Fruit fly (Drosophila melanogaster) whole organism, embryonic: ENCODE measurements around the gene CG17768.

Source experiments
- Atf6 ChIP-seq: fragments of 200-800 bp; sonication (Bioruptor generic); IDR thresholded peaks from 2 replicates; pipeline ENCODE4 v1.3.6; 2022; ENCODE audit warnings: missing biosample characterization, missing genetic modification characterization
- C15 ChIP-seq: fragments of 200-800 bp; sonication (Bioruptor generic); IDR thresholded peaks from 3 replicates; pipeline ENCODE4 v1.3.6; 2022; ENCODE audit warnings: missing biosample characterization, missing genetic modification characterization
- CG11695 ChIP-seq: fragments of 200-800 bp; sonication (Bioruptor generic); IDR thresholded peaks from 3 replicates; pipeline ENCODE4 v1.3.6; 2022; ENCODE audit warnings: missing biosample characterization, missing genetic modification characterization
- CG12219 ChIP-seq: fragments of 200-800 bp; sonication (Bioruptor generic); optimal IDR thresholded peaks from 3 replicates; lab custom pipeline; 2018; ENCODE audit warnings: missing biosample characterization, mild to moderate bottlenecking, missing genetic modification characterization
- CG13894 ChIP-seq: fragments of 200-800 bp; sonication (Bioruptor generic); optimal IDR thresholded peaks from 3 replicates; lab custom pipeline; 2018; ENCODE audit warnings: missing biosample characterization, mild to moderate bottlenecking, missing genetic modification characterization, moderate library complexity
- CG15073 ChIP-seq: fragments of 200-800 bp; sonication (Bioruptor generic); optimal IDR thresholded peaks from 2 replicates; lab custom pipeline; 2016; ENCODE audit warnings: missing biosample characterization, missing genetic modification characterization
- CG15269 ChIP-seq: fragments of 200-800 bp; sonication (Bioruptor generic); optimal IDR thresholded peaks from 2 replicates; lab custom pipeline; 2018; ENCODE audit warnings: missing biosample characterization, mild to moderate bottlenecking, missing genetic modification characterization, moderate library complexity
- CG2120 ChIP-seq: fragments of 200-800 bp; sonication (Bioruptor generic); optimal IDR thresholded peaks from 3 replicates; lab custom pipeline; 2016; ENCODE audit warnings: missing biosample characterization, missing genetic modification characterization
- CG31441 ChIP-seq: fragments of 200-800 bp; sonication (Bioruptor generic); IDR thresholded peaks from 2 replicates; pipeline ENCODE4 v1.3.6; 2022; ENCODE audit warnings: missing biosample characterization, missing genetic modification characterization
- CG3281 ChIP-seq: fragments of 200-800 bp; sonication (Bioruptor generic); optimal IDR thresholded peaks from 3 replicates; lab custom pipeline; 2017; ENCODE audit warnings: missing biosample characterization, mild to moderate bottlenecking, missing genetic modification characterization
- CG34224 ChIP-seq: fragments of 200-800 bp; sonication (Bioruptor generic); IDR thresholded peaks from 3 replicates; pipeline ENCODE4 v1.3.6; 2022; ENCODE audit warnings: missing biosample characterization, missing genetic modification characterization; ENCODE audit not compliant: partially characterized antibody
- CG3838 ChIP-seq: fragments of 200-800 bp; sonication (Bioruptor generic); optimal IDR thresholded peaks from 3 replicates; lab custom pipeline; 2016; ENCODE audit warnings: missing biosample characterization, missing genetic modification characterization
- CG42726 ChIP-seq: fragments of 200-800 bp; sonication (Bioruptor generic); IDR thresholded peaks from 2 replicates; pipeline ENCODE4 v1.3.6; 2022; ENCODE audit warnings: missing biosample characterization, missing genetic modification characterization; ENCODE audit not compliant: partially characterized antibody
- CG4282 ChIP-seq: fragments of 200-800 bp; sonication (Bioruptor generic); optimal IDR thresholded peaks from 2 replicates; lab custom pipeline; 2016; ENCODE audit warnings: missing biosample characterization, missing genetic modification characterization
- CG4820 ChIP-seq: fragments of 200-800 bp; sonication (Bioruptor generic); optimal IDR thresholded peaks from 3 replicates; lab custom pipeline; 2016; ENCODE audit warnings: missing biosample characterization, missing genetic modification characterization
- CG6272 ChIP-seq: fragments of 200-800 bp; sonication (Bioruptor generic); IDR thresholded peaks from 2 replicates; pipeline ENCODE4 v1.3.6; 2022; ENCODE audit warnings: missing biosample characterization, missing genetic modification characterization
- CG6654 ChIP-seq: fragments of 200-800 bp; sonication (Bioruptor generic); optimal IDR thresholded peaks from 2 replicates; lab custom pipeline; 2017; ENCODE audit warnings: missing biosample characterization, mild to moderate bottlenecking, missing genetic modification characterization
- CG6765 ChIP-seq: fragments of 200-800 bp; sonication (Bioruptor generic); optimal IDR thresholded peaks from 3 replicates; lab custom pipeline; 2017; ENCODE audit warnings: missing biosample characterization, mild to moderate bottlenecking, missing genetic modification characterization
- CG7372 ChIP-seq: fragments of 200-800 bp; sonication (Bioruptor generic); IDR thresholded peaks from 2 replicates; pipeline ENCODE4 v1.3.6; 2022; ENCODE audit warnings: missing biosample characterization, missing genetic modification characterization
- CG7839 ChIP-seq: fragments of 200-800 bp; sonication (Bioruptor generic); optimal IDR thresholded peaks from 3 replicates; lab custom pipeline; 2018; ENCODE audit warnings: missing biosample characterization, mild to moderate bottlenecking, missing genetic modification characterization, moderate library complexity
- D ChIP-seq, 2 experiments: fragments of 200-800 bp in 1 of 2; fragments of >200 bp in 1 of 2; sonication (Bioruptor generic) in 1 of 2; optimal IDR thresholded peaks; 2 replicates in 1 of 2; 3 replicates in 1 of 2; lab custom pipeline; 2017; ENCODE audit warnings: mild to moderate bottlenecking in 1 of 2, missing biosample characterization in 1 of 2, missing genetic modification characterization in 1 of 2, missing genetic modification reagents in 1 of 2
- Dfd ChIP-seq, 2 experiments: fragments of >200 bp; optimal IDR thresholded peaks; 2 replicates each; lab custom pipeline; 2017; ENCODE audit warnings: missing biosample characterization in 2 of 2, missing genetic modification characterization in 2 of 2
- Doc3 ChIP-seq: fragments of 200-800 bp; sonication (Bioruptor generic); IDR thresholded peaks from 3 replicates; pipeline ENCODE4 v1.3.6; 2022; ENCODE audit warnings: missing biosample characterization, missing genetic modification characterization; ENCODE audit not compliant: partially characterized antibody
- Drgx ChIP-seq: fragments of 200-800 bp; sonication (Bioruptor generic); IDR thresholded peaks from 2 replicates; pipeline ENCODE4 v1.3.6; 2022; ENCODE audit warnings: missing biosample characterization, missing genetic modification characterization
- Elba2 ChIP-seq: fragments of 200-800 bp; sonication (Bioruptor generic); optimal IDR thresholded peaks from 3 replicates; lab custom pipeline; 2016; ENCODE audit warnings: missing biosample characterization, missing genetic modification characterization
- GATAe ChIP-seq: fragments of 200-800 bp; sonication (Bioruptor generic); conservative IDR thresholded peaks from 2 replicates; pipeline ENCODE4 v1.3.6; 2022; ENCODE audit warnings: missing biosample characterization, missing genetic modification characterization
- Hmx ChIP-seq: fragments of 200-800 bp; sonication (Bioruptor generic); optimal IDR thresholded peaks from 2 replicates; lab custom pipeline; 2016; ENCODE audit warnings: missing biosample characterization, missing genetic modification characterization
- Hsf ChIP-seq: fragments of 200-800 bp; sonication (Bioruptor generic); optimal IDR thresholded peaks from 3 replicates; lab custom pipeline; 2016; ENCODE audit warnings: missing biosample characterization, missing genetic modification characterization
- Mad ChIP-seq: fragments of 200-800 bp; sonication (Bioruptor generic); optimal IDR thresholded peaks from 2 replicates; lab custom pipeline; 2016; ENCODE audit warnings: missing biosample characterization, missing genetic modification characterization
- PHDP ChIP-seq: fragments of 200-800 bp; sonication (Bioruptor generic); optimal IDR thresholded peaks from 3 replicates; lab custom pipeline; 2018; ENCODE audit warnings: missing biosample characterization, mild to moderate bottlenecking, missing genetic modification characterization, moderate library complexity
- TFAM ChIP-seq: fragments of 200-800 bp; sonication (Bioruptor generic); optimal IDR thresholded peaks from 2 replicates; lab custom pipeline; 2017; ENCODE audit warnings: missing biosample characterization, missing genetic modification characterization, inconsistent platforms
- Taf1 ChIP-seq: fragments of 200-800 bp; sonication (Bioruptor generic); IDR thresholded peaks from 2 replicates; pipeline ENCODE4 v1.3.6; 2022; ENCODE audit warnings: missing biosample characterization, missing genetic modification characterization
- amos ChIP-seq: fragments of 200-800 bp; sonication (Bioruptor generic); IDR thresholded peaks from 2 replicates; pipeline ENCODE4 v1.3.6; 2022; ENCODE audit warnings: missing biosample characterization, missing genetic modification characterization; ENCODE audit not compliant: partially characterized antibody
- bowl ChIP-seq: fragments of 200-800 bp; sonication (Bioruptor generic); IDR thresholded peaks from 2 replicates; pipeline ENCODE4 v1.3.6; 2022; ENCODE audit warnings: missing biosample characterization, missing genetic modification characterization
- dmrt99B ChIP-seq: fragments of 200-800 bp; sonication (Bioruptor generic); optimal IDR thresholded peaks from 2 replicates; lab custom pipeline; 2018; ENCODE audit warnings: missing biosample characterization, mild to moderate bottlenecking, missing genetic modification characterization, moderate library complexity
- ftz-f1 ChIP-seq: fragments of 200-800 bp; sonication (Bioruptor generic); optimal IDR thresholded peaks from 2 replicates; lab custom pipeline; 2016; ENCODE audit warnings: missing biosample characterization, missing genetic modification characterization
- hbn ChIP-seq: fragments of 200-800 bp; sonication (Bioruptor generic); IDR thresholded peaks from 2 replicates; pipeline ENCODE4 v1.3.6; 2022; ENCODE audit warnings: missing biosample characterization, missing genetic modification characterization; ENCODE audit not compliant: partially characterized antibody
- ind ChIP-seq: fragments of 200-800 bp; sonication (Bioruptor generic); optimal IDR thresholded peaks from 3 replicates; lab custom pipeline; 2016; ENCODE audit warnings: missing biosample characterization, missing genetic modification characterization
- knrl ChIP-seq: fragments of 200-800 bp; sonication (Bioruptor generic); IDR thresholded peaks from 3 replicates; pipeline ENCODE4 v1.3.6; 2022; ENCODE audit warnings: missing biosample characterization, missing genetic modification characterization; ENCODE audit not compliant: partially characterized antibody
- lab ChIP-seq: fragments of 200-800 bp; sonication (Bioruptor generic); optimal IDR thresholded peaks from 3 replicates; lab custom pipeline; 2017; ENCODE audit warnings: missing biosample characterization, missing genetic modification characterization, mild to moderate bottlenecking, moderate library complexity, missing genetic modification reagents
- p53 ChIP-seq: fragments of 200-800 bp; sonication (Bioruptor generic); optimal IDR thresholded peaks from 2 replicates; lab custom pipeline; 2016; ENCODE audit warnings: missing biosample characterization, missing genetic modification characterization
- pfk ChIP-seq: fragments of 200-800 bp; sonication (Bioruptor generic); optimal IDR thresholded peaks from 2 replicates; lab custom pipeline; 2018; ENCODE audit warnings: missing biosample characterization, mild to moderate bottlenecking, missing genetic modification characterization, moderate library complexity
- psq ChIP-seq: fragments of 200-800 bp; sonication (Bioruptor generic); optimal IDR thresholded peaks from 2 replicates; lab custom pipeline; 2017; ENCODE audit warnings: missing biosample characterization, missing genetic modification characterization
- pzg ChIP-seq: fragments of 200-800 bp; sonication (Bioruptor generic); optimal IDR thresholded peaks from 3 replicates; lab custom pipeline; 2018; ENCODE audit warnings: missing biosample characterization, mild to moderate bottlenecking, missing genetic modification characterization, moderate library complexity
- sens-2 ChIP-seq: fragments of 200-800 bp; sonication (Bioruptor generic); IDR thresholded peaks from 2 replicates; pipeline ENCODE4 v1.3.6; 2022; ENCODE audit warnings: missing biosample characterization, missing genetic modification characterization
- sqz ChIP-seq: fragments of 200-800 bp; sonication (Bioruptor generic); optimal IDR thresholded peaks from 3 replicates; lab custom pipeline; 2018; ENCODE audit warnings: missing biosample characterization, mild to moderate bottlenecking, missing genetic modification characterization
- tx ChIP-seq: fragments of 200-800 bp; sonication (Bioruptor generic); optimal IDR thresholded peaks from 2 replicates; lab custom pipeline; 2016; ENCODE audit warnings: missing biosample characterization, missing genetic modification characterization
- vnd ChIP-seq: fragments of 200-800 bp; sonication (Bioruptor generic); IDR thresholded peaks from 3 replicates; pipeline ENCODE4 v1.3.6; 2022; ENCODE audit warnings: missing biosample characterization, missing genetic modification characterization; ENCODE audit not compliant: partially characterized antibody
- yki ChIP-seq: fragments of >200 bp; optimal IDR thresholded peaks from 3 replicates; lab custom pipeline; 2018
- zen ChIP-seq: fragments of 200-800 bp; sonication (Bioruptor generic); optimal IDR thresholded peaks from 3 replicates; lab custom pipeline; 2018; ENCODE audit warnings: missing biosample characterization, mild to moderate bottlenecking, missing genetic modification characterization, moderate library complexity

The CG17768 gene

DNA sequence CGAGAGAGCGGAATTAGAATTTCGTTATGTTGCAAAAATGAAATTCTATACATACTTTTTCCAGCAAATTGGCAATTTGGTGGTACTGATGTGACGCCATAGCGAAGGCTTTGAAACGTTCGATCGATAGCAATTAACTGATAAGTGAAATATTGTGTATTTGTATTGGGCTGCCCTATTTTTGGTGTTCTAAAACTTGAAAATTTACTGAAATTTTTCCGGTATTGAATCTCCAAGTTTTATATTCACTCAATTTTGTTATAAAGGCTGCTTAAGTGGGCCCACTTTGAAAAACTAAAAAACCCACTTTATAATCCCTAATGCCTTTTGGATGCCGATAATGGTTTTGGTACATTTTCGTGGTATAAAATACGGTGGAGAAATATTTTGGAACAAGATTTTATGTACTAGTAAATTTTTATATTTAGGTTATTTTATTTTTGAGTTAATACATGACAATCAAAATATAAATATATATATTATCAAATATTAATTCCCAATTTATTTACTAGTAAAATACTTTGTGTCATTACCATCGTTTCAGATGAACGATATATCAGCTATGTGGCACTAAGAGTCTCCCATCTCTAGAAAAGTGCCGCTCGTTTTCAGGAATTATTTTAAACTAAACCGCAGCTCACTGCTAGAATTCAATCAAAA lies 42.5 kb downstream of the CG17768 start, which contains the start of the genes Cand1 and pim (continued):
- no peak for TF ChIP-seq CG6765
- TF ChIP-seq CG11695 (GFP tag; lab: Robert Waterston, UW): no peak
- TF ChIP-seq CG4282 (GFP tag; lab: Kevin White, UChicago): no peak
- TF ChIP-seq CG7372 (GFP tag; lab: Robert Waterston, UW): no peak
- TF ChIP-seq CG42726 (GFP tag; lab: Robert Waterston, UW): no peak; the same call in 1 of the 2 replicates
- TF ChIP-seq dmrt99B (tag; lab: Kevin White, UChicago): no peak
- no peak for TF ChIP-seq p53 (GFP tag; lab: Kevin White, UChicago)
- TF ChIP-seq amos (GFP tag; lab: Robert Waterston, UW): peak; percentile 71
- no peak for TF ChIP-seq CG4820
- no peak for TF ChIP-seq D (optimal IDR thresholded peaks at IDR 0.05; lab: Kevin White, UChicago)
- no peak for TF ChIP-seq D (GFP tag; optimal IDR thresholded peaks at IDR 0.05; lab: Kevin White, UChicago)
- TF ChIP-seq Elba2 (GFP tag; lab: Kevin White, UChicago): no peak
- no peak for TF ChIP-seq GATAe (GFP tag; lab: Robert Waterston, UW)
- no peak for TF ChIP-seq Hmx (GFP tag; lab: Kevin White, UChicago)
- no peak for TF ChIP-seq bowl (GFP tag; lab: Robert Waterston, UW)
- no peak for TF ChIP-seq ftz-f1 (GFP tag; lab: Kevin White, UChicago)
- TF ChIP-seq Hsf (GFP tag; lab: Kevin White, UChicago): no peak
- peak; percentile 71; the same call in 2 of the 3 replicates for TF ChIP-seq CG34224
- TF ChIP-seq CG15073 (GFP tag; lab: Kevin White, UChicago): no peak
- TF ChIP-seq CG2120 (GFP tag; lab: Kevin White, UChicago): peak; percentile 4
- peak; percentile 33; the same call in 1 of the 3 replicates for TF ChIP-seq vnd (GFP tag; lab: Robert Waterston, UW)
- no peak for TF ChIP-seq CG31441 (GFP tag; lab: Robert Waterston, UW)
- TF ChIP-seq pfk (GFP tag; lab: Kevin White, UChicago): peak; percentile 90
- TF ChIP-seq CG6272: no peak
- no peak for TF ChIP-seq Atf6 (GFP tag; lab: Robert Waterston, UW)
- no peak for TF ChIP-seq sqz (GFP tag; lab: Kevin White, UChicago)
- TF ChIP-seq CG12219 (GFP tag; lab: Kevin White, UChicago): no peak
- TF ChIP-seq CG15269: no peak
- no peak for TF ChIP-seq Taf1 (GFP tag; lab: Robert Waterston, UW)
- no peak for TF ChIP-seq CG3838
- no peak for TF ChIP-seq C15 (GFP tag; lab: Robert Waterston, UW)
- peak; percentile 58 for TF ChIP-seq pzg
- TF ChIP-seq Dfd (GFP tag; optimal IDR thresholded peaks at IDR 0.05; lab: Kevin White, UChicago): no peak
- TF ChIP-seq tx (GFP tag; lab: Kevin White, UChicago): no peak
- no peak for TF ChIP-seq CG7839 (tag; lab: Kevin White, UChicago)
- no peak for TF ChIP-seq Drgx (GFP tag; lab: Robert Waterston, UW)
- TF ChIP-seq ind (GFP tag; lab: Kevin White, UChicago): no peak
- TF ChIP-seq Mad (GFP tag; lab: Kevin White, UChicago): no peak
- TF ChIP-seq PHDP: peak; percentile 8
- TF ChIP-seq TFAM (GFP tag; lab: Kevin White, UChicago): no peak
- TF ChIP-seq CG6654 (GFP tag; lab: Kevin White, UChicago): no peak
- peak; percentile 75 for TF ChIP-seq knrl (GFP tag; lab: Robert Waterston, UW)
- no peak for TF ChIP-seq CG13894
- TF ChIP-seq yki: no peak
- TF ChIP-seq lab: no peak
- TF ChIP-seq Doc3: peak; percentile 64; the same call in 2 of the 3 replicates
- no peak for TF ChIP-seq CG3281 (GFP tag; lab: Kevin White, UChicago)
- peak; percentile 41 for TF ChIP-seq zen (tag; lab: Kevin White, UChicago)
- no peak for TF ChIP-seq psq (GFP tag; lab: Kevin White, UChicago)
- TF ChIP-seq hbn (GFP tag; lab: Robert Waterston, UW): peak; percentile 46; the same call in 1 of the 2 replicates
- TF ChIP-seq sens-2 (GFP tag; lab: Robert Waterston, UW): no peak
